Worm (Caenorhabditis elegans): ENCODE data around the gene subs-4.

Gene subs-4

DNA sequence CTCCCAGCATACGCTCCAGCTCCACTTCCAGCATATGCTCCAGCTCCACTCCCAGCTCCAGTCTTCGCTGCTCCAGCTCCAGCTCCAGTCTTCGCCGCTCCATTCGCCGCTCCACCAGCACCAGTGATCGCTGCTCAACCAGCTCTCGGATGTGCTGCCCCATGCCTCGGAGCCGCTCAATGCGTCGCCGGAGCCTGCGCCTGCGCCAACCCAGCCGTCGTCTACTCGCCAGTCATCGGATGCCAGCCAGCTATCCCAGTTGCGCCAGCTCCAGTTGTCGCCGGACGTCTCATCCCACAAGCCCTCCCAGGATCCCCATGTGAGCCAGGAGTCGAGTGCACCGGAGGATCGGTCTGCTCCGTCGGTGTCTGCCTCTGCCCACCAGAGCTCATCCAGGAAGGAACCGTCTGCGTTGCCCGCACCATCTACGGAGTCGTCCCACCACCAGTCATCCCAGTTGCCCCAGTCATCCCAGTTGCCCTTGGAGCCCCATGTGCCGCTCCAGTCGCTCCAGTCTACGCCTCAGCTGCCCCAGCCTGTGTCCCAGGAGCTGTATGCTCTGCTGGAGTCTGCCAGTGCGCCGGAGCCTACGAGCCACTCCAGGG, 45.6 kb downstream of the subs-4 start (continued):
- TF ChIP-seq ceh-91 (GFP tag; IDR thresholded peaks at IDR 0.05) (peak; percentile 29; the same call in 1 of the 2 replicates), F49E8.2 (tag; optimal IDR thresholded peaks at IDR 0.05; ENCODE audit: insufficient read depth) (no peak), ztf-28 (GFP tag; IDR thresholded peaks at IDR 0.05) (no peak), fkh-3 (tag; optimal IDR thresholded peaks at IDR 0.05) (no peak), B0336.3 (GFP tag; IDR thresholded peaks at IDR 0.05) (0 out of 2 replicates have a peak, but pooled peaks have one; percentile 10), egrh-3 (GFP tag; IDR thresholded peaks at IDR 0.05) (peak; percentile 96), bed-1 (GFP tag; IDR thresholded peaks at IDR 0.05) (no peak), ceh-100 (GFP tag; IDR thresholded peaks at IDR 0.05) (no peak), atf-7 (tag; optimal IDR thresholded peaks at IDR 0.05) (no peak), akir-1 (GFP tag; optimal IDR thresholded peaks at IDR 0.05) (no peak), snpc-1.3 (tag; optimal IDR thresholded peaks at IDR 0.05; ENCODE audit: insufficient read depth) (no peak), nhr-27 (tag; optimal IDR thresholded peaks at IDR 0.05) (no peak), F52B5.7 (tag; optimal IDR thresholded peaks at IDR 0.05) (no peak)

DNA sequence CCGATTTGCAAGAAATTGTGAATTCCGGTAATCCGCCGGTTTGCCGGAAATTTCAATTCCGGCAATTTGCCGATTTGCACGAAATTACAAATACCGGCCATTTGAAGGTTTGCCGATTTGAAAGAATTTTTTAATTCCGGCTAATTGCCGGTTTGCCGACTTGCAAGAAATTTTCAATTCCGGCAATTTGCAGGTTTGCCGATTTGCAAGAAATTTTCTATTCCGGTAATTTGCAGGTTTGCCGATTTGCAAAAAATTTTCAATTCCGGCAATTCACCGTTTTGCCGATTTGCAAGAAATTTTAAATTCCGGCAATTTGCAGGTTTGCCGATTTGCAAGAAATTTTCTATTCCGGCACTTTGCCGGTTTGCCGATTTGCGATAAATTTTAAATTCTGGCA, 52.8 kb downstream of the subs-4 start:
- TF ChIP-seq bed-1 (GFP tag; IDR thresholded peaks at IDR 0.05) = 0 out of 2 replicates have a peak, but pooled peaks have one; percentile 6
- peak; percentile 54; the same call in 1 of the 2 replicates for TF ChIP-seq dox-1 (GFP tag; IDR thresholded peaks at IDR 0.05)
- peak; percentile 28; the same call in 1 of the 2 replicates for TF ChIP-seq attf-3 (GFP tag; conservative IDR thresholded peaks at IDR 0.05)
- 0 out of 2 replicates have a peak, but pooled peaks have one; percentile 17 for TF ChIP-seq pbrm-1 (GFP tag; IDR thresholded peaks at IDR 0.05)
- 0 out of 2 replicates have a peak, but pooled peaks have one; percentile 14 for TF ChIP-seq ztf-28 (GFP tag; IDR thresholded peaks at IDR 0.05)
